Fruit fly (Drosophila melanogaster): ENCODE results near the gene CG32638.

The CG32638 gene

dm6 chrX:13159481-13159880 lies 30.9 kb upstream of the CG32638 start, which contains the start of the genes Bap60 and CG12096 (continued):
- TF ChIP-seq ab (GFP tag; optimal IDR thresholded peaks at IDR 0.05) (peak; percentile 21), Ets97D (GFP tag; optimal IDR thresholded peaks at IDR 0.05) (peak; percentile 87), CG4360 (GFP tag; IDR thresholded peaks at IDR 0.05) (no peak), tgo (GFP tag; IDR thresholded peaks at IDR 0.05) (peak; percentile 61), vvl (GFP tag; IDR thresholded peaks at IDR 0.05) (peak; percentile 52; the same call in 1 of the 2 replicates), da (GFP tag; optimal IDR thresholded peaks at IDR 0.05) (peak; percentile 52), CG14050 (GFP tag; IDR thresholded peaks at IDR 0.05) (peak; percentile 39; the same call in 1 of the 3 replicates), CG3163 (GFP tag; optimal IDR thresholded peaks at IDR 0.05) (peak; percentile 41), Ssrp (tag; optimal IDR thresholded peaks at IDR 0.05) (peak; percentile 71), D19A (tag; optimal IDR thresholded peaks at IDR 0.05) (no peak), CG3407 (GFP tag; optimal IDR thresholded peaks at IDR 0.05) (no peak), shn (GFP tag; optimal IDR thresholded peaks at IDR 0.05) (peak; percentile 85), CG14965 (GFP tag; optimal IDR thresholded peaks at IDR 0.05; ENCODE audit: borderline replicate concordance) (no peak), fru (optimal IDR thresholded peaks at IDR 0.05) (no peak), CG1647 (GFP tag; optimal IDR thresholded peaks at IDR 0.05) (peak; percentile 67), Bgb (GFP tag; IDR thresholded peaks at IDR 0.05; ENCODE audit: partially characterized antibody) (peak; percentile 88), HLHmδ (GFP tag; optimal IDR thresholded peaks at IDR 0.05) (no peak), CG13775 (GFP tag; optimal IDR thresholded peaks at IDR 0.05) (peak; percentile 82), cas (GFP tag; IDR thresholded peaks at IDR 0.05) (peak; percentile 39; the same call in 1 of the 2 replicates), B-H2 (GFP tag; optimal IDR thresholded peaks at IDR 0.05) (peak; percentile 74), Dek (tag; optimal IDR thresholded peaks at IDR 0.05) (peak; percentile 47), gt (GFP tag; IDR thresholded peaks at IDR 0.05) (0 out of 2 replicates have a peak, but pooled peaks have one; percentile 39), CG17359 (tag; optimal IDR thresholded peaks at IDR 0.05) (peak; percentile 58), HHEX (GFP tag; optimal IDR thresholded peaks at IDR 0.05) (peak; percentile 26), CG3065 (GFP tag; optimal IDR thresholded peaks at IDR 0.05) (peak; percentile 44), CG6254 (GFP tag; optimal IDR thresholded peaks at IDR 0.05) (peak; percentile 43), CG43689 (GFP tag; IDR thresholded peaks at IDR 0.05) (no peak), Camta (GFP tag; optimal IDR thresholded peaks at IDR 0.05) (peak; percentile 69), slp2 (GFP tag; optimal IDR thresholded peaks at IDR 0.05) (peak; percentile 48), hth (optimal IDR thresholded peaks at IDR 0.05) (no peak), Side (GFP tag; optimal IDR thresholded peaks at IDR 0.05) (peak; percentile 87), sr (GFP tag; IDR thresholded peaks at IDR 0.05) (no peak), Opbp (GFP tag; IDR thresholded peaks at IDR 0.05; ENCODE audit: partially characterized antibody) (peak; percentile 76; the same call in 2 of the 3 replicates), her (GFP tag; optimal IDR thresholded peaks at IDR 0.05) (peak; percentile 66), CG17829 (tag; optimal IDR thresholded peaks at IDR 0.05) (peak; percentile 79), hbn (GFP tag; IDR thresholded peaks at IDR 0.05; ENCODE audit: partially characterized antibody) (peak; percentile 92), CG32767 (GFP tag; IDR thresholded peaks at IDR 0.05) (no peak), CG17385 (GFP tag; optimal IDR thresholded peaks at IDR 0.05) (peak; percentile 61), CG12219 (GFP tag; optimal IDR thresholded peaks at IDR 0.05) (peak; percentile 35), CG17802 (tag; optimal IDR thresholded peaks at IDR 0.05) (peak; percentile 12), CG11456 (GFP tag; IDR thresholded peaks at IDR 0.05) (peak; percentile 38; the same call in 1 of the 3 replicates), CG10147 (GFP tag; optimal IDR thresholded peaks at IDR 0.05) (peak; percentile 79), ken (GFP tag; IDR thresholded peaks at IDR 0.05) (no peak), cwo (GFP tag; optimal IDR thresholded peaks at IDR 0.05) (peak; percentile 30), hkb (optimal IDR thresholded peaks at IDR 0.05) (peak; percentile 31), hkb (GFP tag; IDR thresholded peaks at IDR 0.05) (no peak), CG4282 (GFP tag; optimal IDR thresholded peaks at IDR 0.05) (peak; percentile 0), CG12155 (GFP tag; optimal IDR thresholded peaks at IDR 0.05) (peak; percentile 73), prd (optimal IDR thresholded peaks at IDR 0.05) (no peak), prd (GFP tag; IDR thresholded peaks at IDR 0.05) (peak; percentile 76), Poxn (GFP tag; IDR thresholded peaks at IDR 0.05) (no peak), trem (tag; optimal IDR thresholded peaks at IDR 0.05) (peak; percentile 86)
